Worm (Caenorhabditis elegans) whole organism, midembryonic: ENCODE results near the gene F52C12.6.
A peak's percentile ranks its signal among the peaks of the same experiment; 100 is the strongest.

ENCODE experiments used
- T22C8.4 ChIP-seq: fragments of 200-800 bp; sonication (Bioruptor generic); IDR thresholded peaks from 2 replicates; pipeline ENCODE4 v1.3.6; 2022; ENCODE audit warnings: missing genetic modification characterization, missing compliant biosample characterization
- cog-1 ChIP-seq: sonication (generic microtip); optimal IDR thresholded peaks from 2 replicates; lab custom pipeline; 2016; ENCODE audit warnings: missing genetic modification characterization, missing compliant biosample characterization
- flt-1 ChIP-seq: fragments of 200-800 bp; sonication (Bioruptor generic); IDR thresholded peaks from 2 replicates; pipeline ENCODE4 v1.3.6; 2022; ENCODE audit warnings: missing genetic modification characterization, missing compliant biosample characterization
- klf-2 ChIP-seq: fragments of 200-800 bp; sonication (Bioruptor generic); conservative IDR thresholded peaks from 2 replicates; pipeline ENCODE4 v1.3.6; 2022; ENCODE audit warnings: missing genetic modification reagents, missing genetic modification characterization, missing compliant biosample characterization
- med-1 ChIP-seq: sonication (generic microtip); optimal IDR thresholded peaks from 2 replicates; lab custom pipeline; 2017; ENCODE audit warnings: missing genetic modification characterization, mild to moderate bottlenecking, missing compliant biosample characterization, antibody characterized with exemption, missing genetic modification reagents; ENCODE audit not compliant: insufficient read depth
- ref-1 ChIP-seq: fragments of 200-800 bp; sonication (Bioruptor generic); conservative IDR thresholded peaks from 2 replicates; pipeline ENCODE4 v1.3.6; 2022; ENCODE audit warnings: missing genetic modification reagents, missing genetic modification characterization, missing compliant biosample characterization
- tab-1 ChIP-seq: fragments of 200-800 bp; sonication (Bioruptor generic); IDR thresholded peaks from 2 replicates; pipeline ENCODE4 v1.3.6; 2022; ENCODE audit warnings: missing genetic modification characterization, missing compliant biosample characterization
- ztf-23 ChIP-seq: fragments of 200-800 bp; sonication (Bioruptor generic); IDR thresholded peaks from 2 replicates; pipeline ENCODE4 v1.3.6; 2022; ENCODE audit warnings: missing genetic modification reagents, missing genetic modification characterization, missing compliant biosample characterization
- ztf-29 ChIP-seq: fragments of 200-800 bp; sonication (Bioruptor generic); IDR thresholded peaks from 2 replicates; pipeline ENCODE4 v1.3.6; 2022; ENCODE audit warnings: missing genetic modification reagents, missing genetic modification characterization, missing compliant biosample characterization

Gene F52C12.6

DNA sequence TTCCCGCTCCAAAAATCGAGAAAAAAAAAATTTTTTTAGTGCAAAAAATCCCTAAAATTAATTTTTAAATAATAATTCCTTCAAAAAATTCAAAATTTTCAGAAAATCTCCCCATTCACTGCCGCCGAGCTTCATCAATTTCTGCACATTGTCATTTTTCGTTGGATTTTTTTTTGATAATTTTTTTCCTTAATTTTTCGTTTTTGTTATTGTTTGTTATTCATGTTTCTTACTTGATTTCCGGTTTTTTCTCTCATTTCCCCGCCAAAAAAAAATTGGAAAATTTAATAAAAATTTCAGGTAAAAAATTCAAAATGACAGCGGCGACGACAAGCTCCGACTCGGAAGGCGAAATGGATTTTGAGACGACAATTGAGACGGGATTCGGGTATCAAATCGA lies at the start of gene F52C12.6:
F52C12.6 (plus strand) TSS at position 301 of the 400 bp plus-strand sequence.
- no peak for TF ChIP-seq ztf-29 (GFP tag; lab: Robert Waterston, UW)
- no peak for TF ChIP-seq tab-1 (GFP tag; lab: Robert Waterston, UW)
- no peak for TF ChIP-seq cog-1 (tag; lab: Kevin White, UChicago)
- no peak for TF ChIP-seq T22C8.4 (GFP tag; lab: Robert Waterston, UW)
- TF ChIP-seq flt-1 (GFP tag; lab: Robert Waterston, UW), result no peak
- TF ChIP-seq ref-1 (GFP tag; lab: Robert Waterston, UW), result no peak
- no peak for TF ChIP-seq ztf-23 (GFP tag; lab: Robert Waterston, UW)
- TF ChIP-seq klf-2 (GFP tag; lab: Robert Waterston, UW), result no peak
- no peak for TF ChIP-seq med-1 (GFP tag; lab: Kevin White, UChicago)

DNA sequence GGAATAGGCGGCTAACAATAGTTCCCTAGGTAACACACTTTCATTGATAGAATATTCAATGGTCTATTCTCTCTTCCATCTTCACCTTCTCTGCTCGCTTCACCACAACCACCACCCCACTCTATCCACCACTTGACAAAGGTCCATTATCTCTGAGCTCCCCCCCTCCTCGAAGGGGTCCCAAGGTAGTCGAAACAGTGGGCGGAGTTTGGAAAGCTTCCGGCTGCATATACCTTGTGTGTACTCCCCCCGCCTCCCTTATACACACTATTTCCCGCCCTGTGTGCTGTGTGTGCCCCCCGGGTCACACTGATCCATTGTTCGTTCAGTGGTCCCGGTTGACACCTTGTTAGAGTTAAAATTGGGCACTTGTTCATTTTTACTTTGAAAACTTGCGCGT lies 48.0 kb upstream of the F52C12.6 start:
- TF ChIP-seq ref-1 (GFP tag; lab: Robert Waterston, UW) (no peak), med-1 (GFP tag; lab: Kevin White, UChicago) (peak; percentile 8)

DNA sequence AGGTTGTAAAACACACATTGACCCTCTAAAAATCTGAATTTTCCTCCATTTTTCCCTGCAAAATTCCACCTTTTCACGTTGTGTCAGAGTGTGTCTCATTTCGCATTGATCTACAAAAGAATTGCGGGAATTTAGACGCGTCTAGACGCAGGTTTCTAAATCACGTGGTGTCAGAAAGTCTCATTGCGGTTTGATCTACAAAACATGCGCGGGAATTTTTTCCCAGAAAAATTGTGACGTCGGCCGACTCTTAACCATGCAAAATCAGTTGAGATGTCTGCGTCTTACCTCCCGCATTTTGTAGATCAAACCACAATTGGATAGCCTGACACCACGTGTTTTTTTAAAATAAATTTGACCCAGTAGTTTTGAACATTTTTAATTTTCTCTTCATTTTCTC lies 47.6 kb upstream of the F52C12.6 start:
- TF ChIP-seq cog-1 (tag; lab: Kevin White, UChicago), result no peak
- no peak for TF ChIP-seq ztf-23 (GFP tag; lab: Robert Waterston, UW)
- TF ChIP-seq ref-1 (GFP tag; lab: Robert Waterston, UW), result no peak
- TF ChIP-seq klf-2 (GFP tag; lab: Robert Waterston, UW), result no peak
- no peak for TF ChIP-seq flt-1 (GFP tag; lab: Robert Waterston, UW)
- no peak for TF ChIP-seq tab-1 (GFP tag; lab: Robert Waterston, UW)
- no peak for TF ChIP-seq med-1 (GFP tag; lab: Kevin White, UChicago)
- no peak for TF ChIP-seq ztf-29 (GFP tag; lab: Robert Waterston, UW)
- no peak for TF ChIP-seq T22C8.4 (GFP tag; lab: Robert Waterston, UW)

DNA sequence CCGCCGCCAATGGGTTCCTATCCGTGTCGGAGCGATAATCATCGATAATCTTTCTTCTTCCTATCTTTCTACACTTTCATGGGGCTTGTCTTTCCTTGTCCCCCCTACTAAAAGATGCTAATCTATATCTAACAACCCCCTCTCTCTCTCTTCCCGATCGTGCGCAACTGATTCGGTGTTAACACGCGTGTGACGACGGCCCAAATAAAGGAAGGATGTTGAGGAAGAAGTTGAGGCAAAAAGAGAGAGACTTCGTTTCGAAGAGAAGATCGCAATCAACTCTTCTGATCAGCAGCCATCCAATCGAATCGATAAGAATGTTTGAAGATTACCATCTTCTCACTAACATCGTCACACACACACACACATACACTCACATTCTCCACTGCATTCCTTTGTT lies 45.2 kb upstream of the F52C12.6 start:
- TF ChIP-seq ref-1 (GFP tag; lab: Robert Waterston, UW) (no peak), ztf-29 (GFP tag; lab: Robert Waterston, UW) (0 out of 2 replicates have a peak, but pooled peaks have one; percentile 45), flt-1 (GFP tag; lab: Robert Waterston, UW) (no peak), ztf-23 (GFP tag; lab: Robert Waterston, UW) (no peak), tab-1 (GFP tag; lab: Robert Waterston, UW) (no peak), klf-2 (GFP tag; lab: Robert Waterston, UW) (no peak), med-1 (GFP tag; lab: Kevin White, UChicago) (no peak), T22C8.4 (GFP tag; lab: Robert Waterston, UW) (no peak), cog-1 (tag; lab: Kevin White, UChicago) (peak; percentile 19)

DNA sequence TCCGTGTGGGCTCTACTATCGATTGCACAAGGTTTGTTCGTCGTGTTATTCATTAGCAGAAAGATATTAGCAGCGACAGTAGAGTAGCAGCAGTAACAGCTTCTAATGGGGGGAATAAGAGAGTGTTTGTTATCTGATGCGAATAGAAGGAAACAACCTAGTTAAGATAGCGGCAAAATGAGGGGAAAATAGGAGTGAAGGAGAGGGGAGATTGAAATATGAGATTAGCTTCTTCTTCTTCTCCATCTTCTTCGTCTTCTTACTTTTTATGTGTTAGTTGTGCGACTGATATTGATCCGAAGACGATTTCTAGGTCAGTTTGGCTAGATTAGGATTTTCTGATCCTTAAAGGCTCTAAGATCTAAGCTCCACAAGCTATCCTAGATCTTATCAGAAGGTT lies 41.6 kb upstream of the F52C12.6 start:
- TF ChIP-seq cog-1 (tag; lab: Kevin White, UChicago), result no peak
- TF ChIP-seq klf-2 (GFP tag; lab: Robert Waterston, UW), result no peak
- no peak for TF ChIP-seq ztf-23 (GFP tag; lab: Robert Waterston, UW)
- TF ChIP-seq ztf-29 (GFP tag; lab: Robert Waterston, UW), result no peak
- TF ChIP-seq T22C8.4 (GFP tag; lab: Robert Waterston, UW), result no peak
- no peak for TF ChIP-seq ref-1 (GFP tag; lab: Robert Waterston, UW)
- TF ChIP-seq med-1 (GFP tag; lab: Kevin White, UChicago), result no peak
- TF ChIP-seq flt-1 (GFP tag; lab: Robert Waterston, UW), result no peak
- TF ChIP-seq tab-1 (GFP tag; lab: Robert Waterston, UW), result no peak

DNA sequence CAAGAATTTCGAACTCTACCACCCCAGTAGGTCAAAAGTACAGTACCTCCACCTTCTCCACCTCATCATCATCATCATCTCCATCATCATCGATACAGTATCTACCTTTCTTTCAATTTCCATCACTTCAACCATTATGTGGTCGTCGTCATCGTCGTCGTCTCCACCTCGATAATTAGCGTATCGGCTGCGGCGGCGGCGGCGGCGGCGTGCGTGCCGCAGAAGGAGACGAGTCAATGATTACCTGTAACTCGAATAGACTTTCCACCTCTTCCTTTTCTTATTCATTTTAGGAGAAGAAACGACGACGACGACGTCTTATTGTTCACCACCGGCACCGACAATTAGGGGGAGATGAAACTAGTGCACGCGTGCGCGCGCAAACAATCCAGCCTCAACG lies 41.0 kb upstream of the F52C12.6 start:
- no peak for TF ChIP-seq ref-1 (GFP tag; lab: Robert Waterston, UW)
- TF ChIP-seq ztf-29 (GFP tag; lab: Robert Waterston, UW), result no peak
- no peak for TF ChIP-seq klf-2 (GFP tag; lab: Robert Waterston, UW)
- no peak for TF ChIP-seq med-1 (GFP tag; lab: Kevin White, UChicago)
- TF ChIP-seq tab-1 (GFP tag; lab: Robert Waterston, UW), result no peak
- no peak for TF ChIP-seq flt-1 (GFP tag; lab: Robert Waterston, UW)
- TF ChIP-seq ztf-23 (GFP tag; lab: Robert Waterston, UW), result no peak
- no peak for TF ChIP-seq T22C8.4 (GFP tag; lab: Robert Waterston, UW)
- TF ChIP-seq cog-1 (tag; lab: Kevin White, UChicago), result no peak

DNA sequence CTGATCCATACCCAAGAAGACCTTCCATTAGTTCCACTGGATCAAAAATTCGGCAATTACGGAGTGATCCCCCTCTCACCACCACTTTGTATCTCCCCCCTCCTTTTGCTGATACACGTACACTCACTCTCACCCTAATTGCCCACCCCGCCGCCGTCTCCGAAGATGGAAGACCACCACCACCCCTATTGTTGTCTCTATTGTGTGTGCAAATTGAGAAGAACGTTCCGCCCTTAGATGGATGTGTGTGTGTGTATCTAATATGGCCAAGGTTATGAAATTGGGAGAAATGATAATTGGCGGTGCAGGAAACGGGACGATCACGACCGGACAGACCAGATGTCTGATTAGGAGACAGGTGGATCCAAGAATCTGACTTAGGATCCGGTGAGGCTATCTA lies 40.3 kb upstream of the F52C12.6 start:
- TF ChIP-seq flt-1 (GFP tag; lab: Robert Waterston, UW), result peak; percentile 43; the same call in 1 of the 2 replicates
- TF ChIP-seq klf-2 (GFP tag; lab: Robert Waterston, UW), result no peak

DNA sequence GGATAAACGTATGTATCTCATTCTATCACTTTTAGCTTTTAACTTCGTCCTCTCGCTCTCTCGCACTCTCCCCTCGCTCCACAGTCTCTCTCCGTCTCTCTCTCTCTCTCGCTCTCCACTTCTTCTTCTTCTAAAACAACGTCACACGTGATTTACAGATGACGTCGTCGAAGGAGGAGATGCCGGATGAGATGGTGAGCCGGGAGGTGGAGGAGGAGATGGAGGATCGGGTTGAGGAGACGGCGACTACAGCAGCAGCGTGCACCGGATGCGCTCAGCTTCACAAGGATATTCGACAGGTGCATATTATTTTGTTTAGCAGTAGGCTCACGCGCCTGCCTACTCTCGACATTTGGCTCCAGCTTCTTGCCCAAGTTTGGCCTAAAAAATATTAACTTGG lies 38.7 kb upstream of the F52C12.6 start, which contains the start of gene elt-6:
elt-6 (plus strand) TSS at position 159 of the 400 bp plus-strand sequence.
- TF ChIP-seq klf-2 (GFP tag; lab: Robert Waterston, UW) (no peak), ztf-29 (GFP tag; lab: Robert Waterston, UW) (no peak), T22C8.4 (GFP tag; lab: Robert Waterston, UW) (no peak), ztf-23 (GFP tag; lab: Robert Waterston, UW) (0 out of 2 replicates have a peak, but pooled peaks have one; percentile 37), tab-1 (GFP tag; lab: Robert Waterston, UW) (no peak), cog-1 (tag; lab: Kevin White, UChicago) (no peak)

DNA sequence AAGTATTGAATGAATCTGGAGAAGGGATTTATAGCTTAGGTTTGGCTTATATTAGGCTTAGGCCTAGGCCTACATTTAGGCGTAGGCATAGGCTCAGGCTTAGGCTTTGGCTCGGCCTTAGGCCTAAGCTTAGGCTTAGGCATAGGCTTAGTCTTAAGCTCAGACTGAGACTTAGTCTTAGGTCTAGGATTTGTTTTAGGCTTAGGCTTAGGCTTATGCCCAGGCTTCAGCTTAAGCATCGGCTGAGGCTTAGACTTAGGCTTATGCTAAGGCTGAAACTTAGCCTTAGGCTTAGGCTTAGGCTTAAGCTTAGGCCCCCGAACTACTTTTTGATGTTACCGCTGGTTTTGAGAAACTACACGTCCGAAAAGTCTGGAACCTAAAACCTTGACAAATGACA lies 36.0 kb upstream of the F52C12.6 start:
- TF ChIP-seq ztf-29 (GFP tag; lab: Robert Waterston, UW) (peak; percentile 8; the same call in 1 of the 2 replicates), T22C8.4 (GFP tag; lab: Robert Waterston, UW) (no peak)

DNA sequence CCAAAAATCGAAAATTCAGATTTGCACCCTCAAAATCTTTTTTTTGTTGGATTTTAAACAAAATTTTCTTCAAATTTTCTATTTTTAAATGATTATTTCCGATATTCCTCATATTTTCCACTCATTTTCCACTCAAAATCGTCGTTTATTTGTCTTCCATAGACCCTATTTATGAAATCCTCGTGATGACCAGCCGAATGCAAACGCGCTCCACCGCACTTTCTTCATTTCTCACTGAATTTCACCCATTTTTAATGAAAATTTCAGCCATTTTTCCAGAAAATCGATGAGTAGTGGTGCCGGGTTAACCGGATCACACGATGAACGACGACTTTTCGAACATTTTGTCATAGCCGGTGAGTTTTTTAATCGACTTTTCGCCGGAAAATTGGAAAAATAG lies 32.8 kb upstream of the F52C12.6 start, which contains the start of gene denn-4:
denn-4 (plus strand) TSS at position 280 of the 400 bp plus-strand sequence.
- TF ChIP-seq ztf-29 (GFP tag; lab: Robert Waterston, UW) (no peak), med-1 (GFP tag; lab: Kevin White, UChicago) (no peak)
